Worm (Caenorhabditis elegans): Measurements from ENCODE around the gene madf-11.

Gene madf-11

ce11 chrIII:5603439-5603986 is at the start of gene madf-11:
madf-11 (minus strand) TSS chrIII:5603489.
- TF ChIP-seq nhr-67 (tag; optimal IDR thresholded peaks at IDR 0.05) (no peak), fkh-10 (GFP tag; optimal IDR thresholded peaks at IDR 0.05) (peak; percentile 38), nhr-76 (tag; optimal IDR thresholded peaks at IDR 0.05) (no peak), tbx-2 (tag; optimal IDR thresholded peaks at IDR 0.05) (no peak), jun-1 (tag; optimal IDR thresholded peaks at IDR 0.05) (peak; percentile 54), lin-39 (tag; optimal IDR thresholded peaks at IDR 0.05) (peak; percentile 75), hmg-11 (tag; optimal IDR thresholded peaks at IDR 0.05) (no peak), lsy-12 (tag; optimal IDR thresholded peaks at IDR 0.05) (no peak), nhr-23 (tag; optimal IDR thresholded peaks at IDR 0.05) (peak; percentile 75), ceh-82 (tag; optimal IDR thresholded peaks at IDR 0.05) (peak; percentile 5), nhr-28 (tag; optimal IDR thresholded peaks at IDR 0.05) (no peak), elt-2 (tag; optimal IDR thresholded peaks at IDR 0.05) (peak; percentile 39), daf-12 (tag; optimal IDR thresholded peaks at IDR 0.05) (no peak), unc-62 (GFP tag; optimal IDR thresholded peaks at IDR 0.05) (no peak), mdl-1 (tag; optimal IDR thresholded peaks at IDR 0.05) (no peak), mml-1 (tag; optimal IDR thresholded peaks at IDR 0.05) (no peak), elt-1 (tag; optimal IDR thresholded peaks at IDR 0.05) (no peak), elt-3 (tag; optimal IDR thresholded peaks at IDR 0.05) (peak in 1 of 3 experiments; percentile 25), ztf-4 (tag; optimal IDR thresholded peaks at IDR 0.05) (no peak), ceh-28 (tag; optimal IDR thresholded peaks at IDR 0.05) (peak; percentile 84), nhr-12 (tag; optimal IDR thresholded peaks at IDR 0.05) (no peak), ceh-9 (tag; optimal IDR thresholded peaks at IDR 0.05) (no peak), nfya-1 (tag; optimal IDR thresholded peaks at IDR 0.05; ENCODE audit: insufficient read depth) (peak; percentile 80), ama-1 (optimal IDR thresholded peaks at IDR 0.05) (no peak), ztf-11 (tag; optimal IDR thresholded peaks at IDR 0.05) (no peak), aly-2 (tag; optimal IDR thresholded peaks at IDR 0.05) (no peak), fos-1 (tag; optimal IDR thresholded peaks at IDR 0.05) (no peak), pha-4 (tag; optimal IDR thresholded peaks at IDR 0.05) (peak; percentile 93), zag-1 (tag; optimal IDR thresholded peaks at IDR 0.05) (no peak), ceh-16 (tag; optimal IDR thresholded peaks at IDR 0.05) (no peak), egl-27 (tag; optimal IDR thresholded peaks at IDR 0.05) (no peak), ZK546.5 (tag; optimal IDR thresholded peaks at IDR 0.05) (no peak), nhr-11 (tag; optimal IDR thresholded peaks at IDR 0.05) (no peak), nhr-43 (tag; optimal IDR thresholded peaks at IDR 0.05; ENCODE audit: poor library complexity, severe bottlenecking) (peak; percentile 60), pqm-1 (tag; optimal IDR thresholded peaks at IDR 0.05) (peak; percentile 39), unc-39 (tag; optimal IDR thresholded peaks at IDR 0.05) (no peak), nhr-237 (tag; optimal IDR thresholded peaks at IDR 0.05) (no peak), eor-1 (tag; optimal IDR thresholded peaks at IDR 0.05) (no peak), R02D3.7 (tag; optimal IDR thresholded peaks at IDR 0.05) (peak; percentile 69), nhr-77 (tag; optimal IDR thresholded peaks at IDR 0.05) (no peak), egl-5 (tag; optimal IDR thresholded peaks at IDR 0.05) (peak; percentile 76), fkh-2 (tag; optimal IDR thresholded peaks at IDR 0.05) (no peak), snpc-4 (tag; optimal IDR thresholded peaks at IDR 0.05) (peak; percentile 76), skn-1 (tag; optimal IDR thresholded peaks at IDR 0.05) (peak; percentile 8), nhr-25 (tag; optimal IDR thresholded peaks at IDR 0.05) (peak; percentile 74), lin-15B (tag; optimal IDR thresholded peaks at IDR 0.05) (peak; percentile 94), sea-2 (GFP tag; optimal IDR thresholded peaks at IDR 0.05) (no peak)
